Worm (Caenorhabditis elegans) whole organism, L4/young adult: ENCODE data around the gene gsp-1.

ENCODE experiments used
- W03F9.2 ChIP-seq: fragments of 150-350 bp; optimal IDR thresholded peaks from 2 replicates; lab custom pipeline; 2014; ENCODE audit warnings: missing biosample characterization, missing genetic modification characterization
- dao-5 ChIP-seq: sonication (generic microtip); optimal IDR thresholded peaks from 2 replicates; lab custom pipeline; 2016; ENCODE audit warnings: missing genotype, missing genetic modification characterization, moderate library complexity, missing compliant biosample characterization
- him-1 ChIP-seq: sonication (generic microtip); optimal IDR thresholded peaks from 2 replicates; lab custom pipeline; 2016; ENCODE audit warnings: missing genotype, missing genetic modification reagents, missing genetic modification characterization, missing compliant biosample characterization

DNA sequence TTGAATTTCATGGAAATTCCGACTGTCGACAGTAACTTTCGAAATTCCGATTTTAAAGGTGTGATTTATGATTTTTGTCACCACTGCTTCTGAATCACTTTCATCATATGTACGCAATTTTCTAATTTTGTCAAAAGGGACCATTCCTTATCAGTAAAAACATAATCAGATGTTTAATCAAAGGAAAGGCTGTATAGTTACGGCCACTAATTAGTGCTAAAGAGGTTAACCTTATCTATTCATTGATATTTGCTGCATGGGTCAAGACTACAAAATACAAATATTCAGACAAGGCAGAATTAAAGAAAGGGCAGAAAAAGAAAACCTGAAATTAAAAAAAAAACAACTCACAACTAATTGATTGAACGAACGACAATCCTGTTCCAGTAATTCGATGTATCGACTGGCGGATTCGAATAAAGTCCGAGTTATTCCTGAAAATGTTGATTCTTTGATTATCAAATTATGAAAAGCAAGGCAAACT is 49.8 kb downstream of the gsp-1 start, which contains the start of gene T28B11.1:
- TF ChIP-seq him-1, result no peak
- TF ChIP-seq W03F9.2 (tag; lab: Kevin White, UChicago), result no peak
- no peak for TF ChIP-seq dao-5 (tag; lab: Kevin White, UChicago)
